Worm (Caenorhabditis elegans): ENCODE results near the gene cox-14.

DNA sequence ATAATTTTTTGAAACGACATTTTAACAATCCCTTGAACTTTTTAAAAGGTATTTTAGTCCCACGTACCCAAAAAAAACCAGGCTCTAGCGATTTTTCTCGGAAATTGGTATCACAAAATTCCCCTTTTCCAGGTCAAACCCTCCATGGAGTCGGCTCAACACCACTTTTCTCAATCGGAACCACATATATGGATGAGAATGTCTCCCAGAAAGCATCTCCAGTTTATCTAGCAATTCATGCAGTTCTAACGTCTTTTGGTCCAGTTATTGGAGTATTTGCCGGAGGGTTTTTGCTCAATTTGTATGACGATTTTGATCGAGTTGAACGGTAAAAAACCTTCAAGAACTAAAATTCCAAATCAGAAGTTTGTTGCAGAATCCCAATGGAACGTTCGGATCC is 21.3 kb downstream of the cox-14 start:
- TF ChIP-seq nhr-90 (tag; optimal IDR thresholded peaks at IDR 0.05) (no peak), efl-1 (GFP tag; optimal IDR thresholded peaks at IDR 0.05) (no peak), ama-1 (optimal IDR thresholded peaks at IDR 0.05) (no peak), ama-1 (GFP tag; optimal IDR thresholded peaks at IDR 0.05) (no peak), Y53G8AR.9 (GFP tag; conservative IDR thresholded peaks at IDR 0.05) (no peak), snpc-4 (GFP tag; optimal IDR thresholded peaks at IDR 0.05) (no peak), snpc-4 (tag; optimal IDR thresholded peaks at IDR 0.05) (no peak)
